Worm (Caenorhabditis elegans): ENCODE results near the gene F13E9.11.

DNA sequence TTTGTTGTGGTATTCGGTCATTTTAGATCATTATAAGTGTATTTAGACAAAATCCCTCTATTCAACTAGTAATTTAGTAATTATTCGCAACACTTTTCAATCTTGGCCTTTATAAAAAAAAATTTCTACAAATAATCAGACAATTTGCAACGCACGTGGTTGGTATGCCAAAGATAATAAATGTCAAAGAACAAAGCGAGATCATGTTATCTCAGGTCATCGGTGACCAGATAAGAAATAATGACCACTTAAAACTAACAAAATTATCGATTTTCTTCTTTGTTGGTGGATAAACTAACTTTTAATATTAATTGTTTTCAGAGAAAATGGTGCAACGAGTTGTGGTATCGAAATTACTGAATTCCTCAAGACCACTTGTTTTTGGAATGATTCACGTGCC lies 12.3 kb upstream of the F13E9.11 start, which contains the start of gene F13E9.13:
- TF ChIP-seq ama-1 (optimal IDR thresholded peaks at IDR 0.05) (no peak), ama-1 (GFP tag; optimal IDR thresholded peaks at IDR 0.05) (no peak), ztf-25 (GFP tag; IDR thresholded peaks at IDR 0.05) (no peak), F49E8.2 (tag; optimal IDR thresholded peaks at IDR 0.05; ENCODE audit: insufficient read depth) (no peak), pha-4 (tag; optimal IDR thresholded peaks at IDR 0.05) (no peak)
